Worm (Caenorhabditis elegans): ENCODE results near the gene JC8.4.

Gene JC8.4

ce11 chrIV:13244024-13244423 lies 549 bp downstream of the JC8.4 start, which contains the start of gene cox-11:
Gene cox-11, plus strand, starts transcription at chrIV:13244324.
- TF ChIP-seq C17E4.6 (GFP tag; IDR thresholded peaks at IDR 0.05) (no peak), F33H1.4 (GFP tag; IDR thresholded peaks at IDR 0.05) (no peak), B0019.2 (GFP tag; conservative IDR thresholded peaks at IDR 0.05) (no peak), dox-1 (GFP tag; IDR thresholded peaks at IDR 0.05) (no peak), rec-8 (tag; optimal IDR thresholded peaks at IDR 0.05) (no peak), F37B4.10 (GFP tag; IDR thresholded peaks at IDR 0.05) (no peak), atf-7 (tag; optimal IDR thresholded peaks at IDR 0.05) (no peak), Y67H2A.10 (GFP tag; conservative IDR thresholded peaks at IDR 0.05) (no peak), ceh-27 (GFP tag; optimal IDR thresholded peaks at IDR 0.05) (no peak), ztf-22 (GFP tag; optimal IDR thresholded peaks at IDR 0.05) (no peak), mcd-1 (GFP tag; IDR thresholded peaks at IDR 0.05) (no peak), zim-3 (tag; optimal IDR thresholded peaks at IDR 0.05) (no peak), hsf-1 (GFP tag; IDR thresholded peaks at IDR 0.05) (no peak), rcor-1 (GFP tag; IDR thresholded peaks at IDR 0.05) (no peak), F23B12.7 (tag; optimal IDR thresholded peaks at IDR 0.05; ENCODE audit: insufficient read depth) (no peak), D2030.7 (GFP tag; IDR thresholded peaks at IDR 0.05) (no peak), dpff-1 (tag; optimal IDR thresholded peaks at IDR 0.05) (no peak), F22D6.2 (tag; optimal IDR thresholded peaks at IDR 0.05) (no peak)

ce11 chrIV:13246961-13247360 lies 3.5 kb downstream of the JC8.4 start, which contains the start of gene JC8.7:
Gene JC8.7, plus strand, starts transcription at chrIV:13247261.
- TF ChIP-seq F49E8.2 (tag; optimal IDR thresholded peaks at IDR 0.05; ENCODE audit: insufficient read depth) (no peak), ceh-40 (GFP tag; IDR thresholded peaks at IDR 0.05) (no peak), Y79H2A.3 (GFP tag; conservative IDR thresholded peaks at IDR 0.05) (no peak), T07F8.4 (tag; optimal IDR thresholded peaks at IDR 0.05) (no peak), somi-1 (GFP tag; optimal IDR thresholded peaks at IDR 0.05) (no peak), hlh-26 (GFP tag; conservative IDR thresholded peaks at IDR 0.05) (no peak), ztf-22 (GFP tag; optimal IDR thresholded peaks at IDR 0.05) (no peak), Y56A3A.18 (GFP tag; IDR thresholded peaks at IDR 0.05) (no peak), T26A5.8 (tag; optimal IDR thresholded peaks at IDR 0.05) (no peak), nhr-120 (GFP tag; IDR thresholded peaks at IDR 0.05) (no peak), unc-130 (GFP tag; optimal IDR thresholded peaks at IDR 0.05) (no peak), lin-54 (GFP tag; optimal IDR thresholded peaks at IDR 0.05) (no peak), C06A6.2 (GFP tag; conservative IDR thresholded peaks at IDR 0.05) (no peak), ama-1 (optimal IDR thresholded peaks at IDR 0.05) (no peak), ama-1 (GFP tag; optimal IDR thresholded peaks at IDR 0.05) (no peak), cebp-2 (GFP tag; IDR thresholded peaks at IDR 0.05) (no peak), egl-44 (GFP tag; IDR thresholded peaks at IDR 0.05) (no peak), tbp1 (GFP tag; optimal IDR thresholded peaks at IDR 0.05) (no peak), rpc-1 (optimal IDR thresholded peaks at IDR 0.05) (no peak), rpc-1 (tag; optimal IDR thresholded peaks at IDR 0.05) (no peak), nfyb-1 (GFP tag; IDR thresholded peaks at IDR 0.05) (no peak)

ce11 chrIV:13247780-13248179 lies 4.3 kb downstream of the JC8.4 start:
- TF ChIP-seq Y53F4B.3 (GFP tag; IDR thresholded peaks at IDR 0.05), result no peak
- no peak for TF ChIP-seq mel-28 (tag; optimal IDR thresholded peaks at IDR 0.05; ENCODE audit: borderline replicate concordance)
- TF ChIP-seq aptf-2 (GFP tag; conservative IDR thresholded peaks at IDR 0.05), result no peak
- TF ChIP-seq F55B11.4 (tag; optimal IDR thresholded peaks at IDR 0.05; ENCODE audit: borderline replicate concordance, insufficient read depth), result no peak
- TF ChIP-seq lin-54 (GFP tag; optimal IDR thresholded peaks at IDR 0.05), result peak; percentile 59
- TF ChIP-seq nhr-80 (tag; optimal IDR thresholded peaks at IDR 0.05), result no peak
- no peak for TF ChIP-seq lsl-1 (GFP tag; optimal IDR thresholded peaks at IDR 0.05)
- TF ChIP-seq B0336.3 (GFP tag; IDR thresholded peaks at IDR 0.05), result no peak
- TF ChIP-seq hsf-1 (GFP tag; IDR thresholded peaks at IDR 0.05), result no peak
- TF ChIP-seq ztf-28 (GFP tag; IDR thresholded peaks at IDR 0.05), result no peak
- no peak for TF ChIP-seq dpl-1 (GFP tag; optimal IDR thresholded peaks at IDR 0.05)
- TF ChIP-seq zfh-2 (GFP tag; conservative IDR thresholded peaks at IDR 0.05), result no peak
- no peak for TF ChIP-seq hmg-1.2 (GFP tag; IDR thresholded peaks at IDR 0.05)
- no peak for TF ChIP-seq chd-7 (tag; optimal IDR thresholded peaks at IDR 0.05)

Data from whole organism, young adult.